Worm (Caenorhabditis elegans) whole organism, young adult: ENCODE measurements around the gene bet-2.

Experiments used
- ama-1 ChIP-seq, 3 experiments: fragments of 150-350 bp in 1 of 3; sonication (generic microtip) in 2 of 3; optimal IDR thresholded peaks; 2 replicates each; lab custom pipeline; 2014 to 2018; ENCODE audit warnings: missing biosample characterization in 2 of 3, missing genetic modification characterization in 2 of 3, missing genetic modification reagents in 2 of 3
- dpl-1 ChIP-seq: fragments of 150-350 bp; optimal IDR thresholded peaks from 2 replicates; lab custom pipeline; 2014; ENCODE audit warnings: missing biosample characterization, missing genetic modification reagents, missing genetic modification characterization
- efl-1 ChIP-seq: fragments of 150-350 bp; optimal IDR thresholded peaks from 2 replicates; lab custom pipeline; 2014; ENCODE audit warnings: missing biosample characterization, missing genetic modification reagents, missing genetic modification characterization
- ets-4 ChIP-seq: fragments of 200-800 bp; sonication (Bioruptor generic); optimal IDR thresholded peaks from 2 replicates; lab custom pipeline; 2018; ENCODE audit warnings: mild to moderate bottlenecking, missing genetic modification characterization, missing compliant biosample characterization
- hmg-1.2 ChIP-seq: fragments of 200-800 bp; sonication (Bioruptor generic); IDR thresholded peaks from 2 replicates; pipeline ENCODE4 v1.3.6; 2022; ENCODE audit warnings: missing genetic modification reagents, missing genetic modification characterization, missing compliant biosample characterization
- ztf-3 ChIP-seq: fragments of 200-800 bp; sonication (Bioruptor generic); optimal IDR thresholded peaks from 2 replicates; lab custom pipeline; 2018; ENCODE audit warnings: mild to moderate bottlenecking, missing genetic modification characterization, missing compliant biosample characterization

DNA sequence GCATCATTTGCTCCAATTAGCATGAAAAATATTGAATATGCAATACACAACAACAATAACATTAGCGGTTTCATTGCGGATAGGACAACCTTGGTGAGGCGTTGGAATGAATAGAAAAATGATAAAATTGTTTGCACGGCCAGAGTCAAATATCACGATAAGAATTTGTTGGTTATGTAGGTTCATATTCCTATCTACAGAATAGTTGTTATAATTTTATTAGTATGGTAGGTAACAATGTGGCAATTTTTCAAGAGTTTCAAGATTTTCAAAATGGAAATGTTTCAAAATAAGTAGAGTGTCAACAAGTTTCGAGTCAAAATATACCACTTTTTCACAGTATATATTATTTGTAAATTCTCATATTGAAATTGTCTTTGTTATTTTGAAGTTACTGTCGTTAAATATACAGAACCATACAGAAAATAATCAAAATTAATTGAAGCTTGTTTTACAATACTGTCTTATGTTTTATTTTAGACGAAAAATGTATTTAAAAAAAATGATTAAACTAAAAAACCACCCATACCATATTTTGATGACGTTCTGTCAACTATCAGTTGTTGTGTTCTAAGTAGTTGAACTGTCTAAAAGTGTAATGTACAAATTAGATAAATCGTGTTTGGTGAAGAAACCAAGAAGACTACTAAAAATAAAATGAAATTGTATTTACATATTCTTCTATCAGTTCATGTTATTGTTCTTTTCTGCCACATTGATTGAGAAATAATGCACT, 26.6 kb upstream of the bet-2 start, which contains the start of the genes F59F5.3 and F59F5.4:
- TF ChIP-seq ama-1 (optimal IDR thresholded peaks at IDR 0.05; lab: Kevin White, UChicago) (no peak), ama-1 (GFP tag; optimal IDR thresholded peaks at IDR 0.05; lab: Kevin White, UChicago) (no peak), efl-1 (GFP tag; lab: Kevin White, UChicago) (no peak), hmg-1.2 (no peak), ztf-3 (GFP tag; lab: Kevin White, UChicago) (no peak), dpl-1 (GFP tag; lab: Kevin White, UChicago) (no peak), ets-4 (GFP tag; lab: Kevin White, UChicago) (no peak)
